Worm (Caenorhabditis elegans) whole organism, midembryonic: Measurements from ENCODE around the gene unc-8.

ENCODE experiments used
- T22C8.4 ChIP-seq: fragments of 200-800 bp; sonication (Bioruptor generic); IDR thresholded peaks from 2 replicates; pipeline ENCODE4 v1.3.6; 2022; ENCODE audit warnings: missing genetic modification characterization, missing compliant biosample characterization
- cog-1 ChIP-seq: sonication (generic microtip); optimal IDR thresholded peaks from 2 replicates; lab custom pipeline; 2016; ENCODE audit warnings: missing genetic modification characterization, missing compliant biosample characterization
- flt-1 ChIP-seq: fragments of 200-800 bp; sonication (Bioruptor generic); IDR thresholded peaks from 2 replicates; pipeline ENCODE4 v1.3.6; 2022; ENCODE audit warnings: missing genetic modification characterization, missing compliant biosample characterization
- tab-1 ChIP-seq: fragments of 200-800 bp; sonication (Bioruptor generic); IDR thresholded peaks from 2 replicates; pipeline ENCODE4 v1.3.6; 2022; ENCODE audit warnings: missing genetic modification characterization, missing compliant biosample characterization
- ztf-29 ChIP-seq: fragments of 200-800 bp; sonication (Bioruptor generic); IDR thresholded peaks from 2 replicates; pipeline ENCODE4 v1.3.6; 2022; ENCODE audit warnings: missing genetic modification reagents, missing genetic modification characterization, missing compliant biosample characterization

DNA sequence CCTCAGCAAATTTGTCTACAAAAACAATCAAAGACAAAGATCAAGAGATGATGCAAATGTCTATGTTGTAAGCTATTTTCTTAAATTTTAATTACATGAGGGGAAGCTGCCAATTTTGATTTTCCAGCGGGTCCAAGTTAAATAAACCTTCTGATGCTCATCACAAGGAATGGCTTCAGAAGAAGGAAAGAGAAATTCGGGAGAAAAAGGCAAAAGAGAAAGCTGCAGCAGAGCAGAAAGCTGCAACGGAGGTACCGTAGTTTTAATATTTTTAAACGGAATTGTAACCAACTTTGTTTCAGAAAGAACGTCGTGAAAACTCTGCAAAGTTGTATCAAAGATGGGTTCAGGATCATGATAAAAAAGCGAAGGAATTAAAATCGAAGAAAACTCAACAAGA is 38.8 kb upstream of the unc-8 start:
- no peak for TF ChIP-seq ztf-29
- no peak for TF ChIP-seq T22C8.4 (GFP tag; lab: Robert Waterston, UW)
- TF ChIP-seq tab-1: no peak
- TF ChIP-seq cog-1: no peak
- TF ChIP-seq flt-1 (GFP tag; lab: Robert Waterston, UW): no peak
